Worm (Caenorhabditis elegans) whole organism, L2 larva: ENCODE results near the gene djr-1.2.

Experiments used
- aly-2 ChIP-seq: fragments of 150-350 bp; optimal IDR thresholded peaks from 2 replicates; lab custom pipeline; 2014; ENCODE audit warnings: missing biosample characterization, missing genetic modification characterization
- ama-1 ChIP-seq: fragments of 150-350 bp; optimal IDR thresholded peaks from 2 replicates; lab custom pipeline; 2018; ENCODE audit warnings: inconsistent platforms
- lin-13 ChIP-seq: fragments of 150-350 bp; optimal IDR thresholded peaks from 2 replicates; lab custom pipeline; 2014; ENCODE audit warnings: missing biosample characterization, missing genetic modification reagents, missing genetic modification characterization
- mab-5 ChIP-seq: fragments of 150-350 bp; optimal IDR thresholded peaks from 2 replicates; lab custom pipeline; 2014; ENCODE audit warnings: missing biosample characterization, missing genetic modification characterization
- mdl-1 ChIP-seq, 2 experiments: fragments of 150-350 bp in 1 of 2; sonication (generic microtip) in 1 of 2; optimal IDR thresholded peaks; 2 replicates each; lab custom pipeline; 2017; ENCODE audit warnings: missing biosample characterization in 2 of 2, missing genetic modification characterization in 2 of 2
- nhr-77 ChIP-seq: fragments of 150-350 bp; optimal IDR thresholded peaks from 2 replicates; lab custom pipeline; 2014; ENCODE audit warnings: missing biosample characterization, missing genetic modification characterization
- skn-1 ChIP-seq: sonication (generic microtip); optimal IDR thresholded peaks from 2 replicates; lab custom pipeline; 2017; ENCODE audit warnings: missing biosample characterization, missing genetic modification characterization
- ztf-11 ChIP-seq: sonication (generic microtip); optimal IDR thresholded peaks from 2 replicates; lab custom pipeline; 2017; ENCODE audit warnings: missing biosample characterization, missing genetic modification characterization

ce11 chrV:4082952-4083351 lies 28.0 kb upstream of the djr-1.2 start, which contains the start of gene F38H12.5:
- TF ChIP-seq skn-1 (tag; lab: Kevin White, UChicago) (no peak), ama-1 (lab: Kevin White, UChicago) (no peak), mab-5 (tag; lab: Kevin White, UChicago) (no peak), ztf-11 (tag; lab: Kevin White, UChicago) (no peak), lin-13 (GFP tag; lab: Kevin White, UChicago) (no peak), aly-2 (tag; lab: Kevin White, UChicago) (no peak), mdl-1 (tag; optimal IDR thresholded peaks at IDR 0.05; lab: Kevin White, UChicago) (no peak), nhr-77 (no peak)
